5 fruit fly cellular contexts compared by ENCODE assay signal in the genomic region with DNA sequence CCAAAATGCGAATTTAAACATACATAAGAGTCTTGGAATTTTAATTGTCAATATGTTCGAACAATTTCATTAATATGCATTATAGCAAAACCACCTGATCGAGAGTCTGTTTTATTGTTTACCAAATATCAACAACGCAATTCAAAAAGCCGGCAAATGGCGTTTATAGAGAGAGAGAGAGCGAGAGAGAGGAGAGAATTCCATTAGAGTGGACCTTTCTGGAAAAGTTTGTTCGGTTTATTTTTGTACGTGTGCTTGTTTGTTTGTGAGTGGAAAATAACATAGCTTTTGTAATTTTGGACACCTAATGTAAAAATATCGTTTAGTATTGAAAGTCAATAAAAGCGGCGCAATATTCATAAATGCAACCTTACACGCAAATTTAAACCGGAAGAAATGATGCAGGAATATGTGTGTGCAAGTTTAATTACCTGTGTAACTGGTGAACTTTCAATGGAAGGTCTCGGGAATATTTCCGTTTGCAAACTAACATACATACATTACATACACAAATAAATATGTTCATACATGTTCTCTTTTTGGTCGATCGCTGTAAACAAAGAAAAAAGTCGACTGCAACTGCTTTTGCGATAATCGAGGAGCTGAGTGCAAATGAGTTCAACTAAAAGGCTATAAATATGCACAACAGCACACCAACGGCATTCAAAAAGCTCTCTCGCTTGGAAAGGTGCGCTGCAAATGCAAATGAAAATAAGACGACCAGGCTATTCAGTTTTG.
TF ChIP-seq lines count a peak whose summit lies in the region.

A gene (minus strand): TSS at position 588 of the 738 bp plus-strand sequence.

- peak; percentile 55 for TF ChIP-seq CTCF in whole organism, embryonic (GFP tag; optimal IDR thresholded peaks at IDR 0.05; lab: Kevin White, UChicago)

TF ChIP-seq in whole organism, adult, 20 proteins besides CTCF, POLR2A, EP300 and RAD21 (continues in another document):
- TF ChIP-seq cnc (optimal IDR thresholded peaks at IDR 0.05; lab: Kevin White, UChicago), result no peak
- peak; percentile 71 for TF ChIP-seq CG1620 (GFP tag; optimal IDR thresholded peaks at IDR 0.05; lab: Kevin White, UChicago)
- peak; percentile 78 for TF ChIP-seq Mnt (GFP tag; optimal IDR thresholded peaks at IDR 0.05; lab: Kevin White, UChicago)
- peak; percentile 87 for TF ChIP-seq CG14711 (tag; optimal IDR thresholded peaks at IDR 0.05; lab: Kevin White, UChicago)
- peak; percentile 60 for TF ChIP-seq toe (GFP tag; optimal IDR thresholded peaks at IDR 0.05; lab: Kevin White, UChicago)
- peak; percentile 92 for TF ChIP-seq Crg-1 (GFP tag; optimal IDR thresholded peaks at IDR 0.05; lab: Kevin White, UChicago)
- TF ChIP-seq Clk (GFP tag; optimal IDR thresholded peaks at IDR 0.05; lab: Kevin White, UChicago), result peak; percentile 56
- peak; percentile 95 for TF ChIP-seq CG11617 (GFP tag; optimal IDR thresholded peaks at IDR 0.05; lab: Kevin White, UChicago)
- TF ChIP-seq ovo (GFP tag; optimal IDR thresholded peaks at IDR 0.05; lab: Kevin White, UChicago), result peak; percentile 73
- TF ChIP-seq cic (GFP tag; optimal IDR thresholded peaks at IDR 0.05; lab: Kevin White, UChicago), result peak; percentile 87
- peak; percentile 88 for TF ChIP-seq CG33017 (tag; optimal IDR thresholded peaks at IDR 0.05; lab: Kevin White, UChicago)
- peak; percentile 83 for TF ChIP-seq CG7045 (GFP tag; optimal IDR thresholded peaks at IDR 0.05; lab: Kevin White, UChicago)
- peak; percentile 69 for TF ChIP-seq pad (GFP tag; optimal IDR thresholded peaks at IDR 0.05; lab: Kevin White, UChicago)
- TF ChIP-seq tj (GFP tag; optimal IDR thresholded peaks at IDR 0.05; lab: Kevin White, UChicago), result peak; percentile 81
- peak; percentile 96 for TF ChIP-seq kay (GFP tag; lab: Kevin White, UChicago; ENCODE audit: borderline replicate concordance)
- peak; percentile 90 for TF ChIP-seq CG12768 (GFP tag; optimal IDR thresholded peaks at IDR 0.05; lab: Kevin White, UChicago)

TF ChIP-seq in whole organism, embryonic, 481 proteins besides CTCF, POLR2A, EP300 and RAD21 (continues in another document):
- peak; percentile 90 for TF ChIP-seq org-1 (GFP tag; optimal IDR thresholded peaks at IDR 0.05; lab: Kevin White, UChicago)
- peak; percentile 84 for TF ChIP-seq CG6765 (GFP tag; optimal IDR thresholded peaks at IDR 0.05; lab: Kevin White, UChicago)
- peak; percentile 61 for TF ChIP-seq Dip3 (GFP tag; optimal IDR thresholded peaks at IDR 0.05; lab: Kevin White, UChicago)
- peak; percentile 69; the same call in 1 of the 2 replicates for TF ChIP-seq HLH3B (GFP tag; IDR thresholded peaks at IDR 0.05; lab: Robert Waterston, UW)
- no peak for TF ChIP-seq Tbp (GFP tag; optimal IDR thresholded peaks at IDR 0.05; lab: Kevin White, UChicago)
- TF ChIP-seq Deaf1 (tag; optimal IDR thresholded peaks at IDR 0.05; lab: Kevin White, UChicago), result peak; percentile 37
- peak; percentile 76 for TF ChIP-seq pho (GFP tag; optimal IDR thresholded peaks at IDR 0.05; lab: Kevin White, UChicago)
- peak; percentile 76 for TF ChIP-seq tap (tag; optimal IDR thresholded peaks at IDR 0.05; lab: Kevin White, UChicago)
- no peak for TF ChIP-seq TFAM (GFP tag; optimal IDR thresholded peaks at IDR 0.05; lab: Kevin White, UChicago)
- peak; percentile 84 for TF ChIP-seq Meics (GFP tag; optimal IDR thresholded peaks at IDR 0.05; lab: Kevin White, UChicago)
- no peak for TF ChIP-seq ken (GFP tag; IDR thresholded peaks at IDR 0.05; lab: Robert Waterston, UW)
- TF ChIP-seq lilli (GFP tag; optimal IDR thresholded peaks at IDR 0.05; lab: Kevin White, UChicago), result peak; percentile 56
- no peak for TF ChIP-seq Optix (GFP tag; IDR thresholded peaks at IDR 0.05; lab: Robert Waterston, UW)
- TF ChIP-seq HHEX (GFP tag; optimal IDR thresholded peaks at IDR 0.05; lab: Kevin White, UChicago), result peak; percentile 92
- TF ChIP-seq CG1647 (GFP tag; optimal IDR thresholded peaks at IDR 0.05; lab: Kevin White, UChicago), result peak; percentile 75
- TF ChIP-seq Oli (tag; optimal IDR thresholded peaks at IDR 0.05; lab: Kevin White, UChicago), result peak; percentile 65
- no peak for TF ChIP-seq H2.0 (GFP tag; IDR thresholded peaks at IDR 0.05; lab: Robert Waterston, UW)

TF ChIP-seq in whole organism, prepupa, 60 proteins besides CTCF, POLR2A, EP300 and RAD21 (continues in another document):
- TF ChIP-seq CG32006 (GFP tag; optimal IDR thresholded peaks at IDR 0.05; lab: Kevin White, UChicago) (peak; percentile 80), lz (GFP tag; optimal IDR thresholded peaks at IDR 0.05; lab: Kevin White, UChicago) (peak; percentile 74), Eip93F (GFP tag; optimal IDR thresholded peaks at IDR 0.05; lab: Kevin White, UChicago) (peak; percentile 87), fd85E (GFP tag; optimal IDR thresholded peaks at IDR 0.05; lab: Kevin White, UChicago) (peak; percentile 26), CG1621 (tag; optimal IDR thresholded peaks at IDR 0.05; lab: Kevin White, UChicago) (peak; percentile 82), acj6 (GFP tag; optimal IDR thresholded peaks at IDR 0.05; lab: Kevin White, UChicago) (peak; percentile 80), OdsH (GFP tag; optimal IDR thresholded peaks at IDR 0.05; lab: Kevin White, UChicago) (peak; percentile 81), Gug (GFP tag; IDR thresholded peaks at IDR 0.05; lab: Robert Waterston, UW) (peak; percentile 62), CG10669 (GFP tag; optimal IDR thresholded peaks at IDR 0.05; lab: Kevin White, UChicago) (peak; percentile 76), CG11762 (GFP tag; optimal IDR thresholded peaks at IDR 0.05; lab: Kevin White, UChicago; ENCODE audit: insufficient read depth) (peak; percentile 74), Ets96B (tag; optimal IDR thresholded peaks at IDR 0.05; lab: Kevin White, UChicago) (peak; percentile 67), Ets21C (GFP tag; optimal IDR thresholded peaks at IDR 0.05; lab: Kevin White, UChicago) (peak; percentile 51), cyc (GFP tag; optimal IDR thresholded peaks at IDR 0.05; lab: Kevin White, UChicago) (peak; percentile 63), Sox14 (GFP tag; optimal IDR thresholded peaks at IDR 0.05; lab: Kevin White, UChicago) (peak; percentile 85), esn (GFP tag; optimal IDR thresholded peaks at IDR 0.05; lab: Kevin White, UChicago) (peak; percentile 89), CG8632 (GFP tag; optimal IDR thresholded peaks at IDR 0.05; lab: Kevin White, UChicago) (peak; percentile 89), CG4318 (GFP tag; optimal IDR thresholded peaks at IDR 0.05; lab: Kevin White, UChicago) (no peak)

TF ChIP-seq in whole organism, pupa, 21 proteins besides CTCF, POLR2A, EP300 and RAD21 (continues in another document):
- TF ChIP-seq CG8159 (tag; optimal IDR thresholded peaks at IDR 0.05; lab: Kevin White, UChicago), result peak; percentile 99
- TF ChIP-seq D1 (tag; optimal IDR thresholded peaks at IDR 0.05; lab: Kevin White, UChicago), result peak; percentile 68
- no peak for TF ChIP-seq CG10348 (GFP tag; IDR thresholded peaks at IDR 0.05; lab: Robert Waterston, UW)
- peak; percentile 71 for TF ChIP-seq Snoo (tag; optimal IDR thresholded peaks at IDR 0.05; lab: Kevin White, UChicago)
- peak; percentile 65 for TF ChIP-seq gl (tag; optimal IDR thresholded peaks at IDR 0.05; lab: Kevin White, UChicago)
- TF ChIP-seq CG17806 (tag; optimal IDR thresholded peaks at IDR 0.05; lab: Kevin White, UChicago), result peak; percentile 78
- TF ChIP-seq Pif1A (GFP tag; optimal IDR thresholded peaks at IDR 0.05; lab: Kevin White, UChicago), result peak; percentile 90
- TF ChIP-seq fd96Ca (GFP tag; IDR thresholded peaks at IDR 0.05; lab: Robert Waterston, UW), result peak; percentile 81; the same call in 2 of the 3 replicates
- peak; percentile 76 for TF ChIP-seq CG15710 (tag; optimal IDR thresholded peaks at IDR 0.05; lab: Kevin White, UChicago)
- TF ChIP-seq CG9948 (tag; optimal IDR thresholded peaks at IDR 0.05; lab: Kevin White, UChicago), result peak; percentile 60
- peak; percentile 80 for TF ChIP-seq CG32121 (GFP tag; IDR thresholded peaks at IDR 0.05; lab: Robert Waterston, UW)
- TF ChIP-seq CG8301 (tag; optimal IDR thresholded peaks at IDR 0.05; lab: Kevin White, UChicago), result peak; percentile 84
- peak; percentile 90 for TF ChIP-seq CG4496 (GFP tag; IDR thresholded peaks at IDR 0.05; lab: Robert Waterston, UW)
- peak; percentile 63 for TF ChIP-seq CG12605 (GFP tag; IDR thresholded peaks at IDR 0.05; lab: Robert Waterston, UW)
- peak; percentile 9 for TF ChIP-seq CG13204 (GFP tag; optimal IDR thresholded peaks at IDR 0.05; lab: Kevin White, UChicago)
- TF ChIP-seq rn (GFP tag; IDR thresholded peaks at IDR 0.05; lab: Robert Waterston, UW), result 0 out of 2 replicates have a peak, but pooled peaks have one; percentile 21
- TF ChIP-seq Ets98B (GFP tag; IDR thresholded peaks at IDR 0.05; lab: Robert Waterston, UW), result peak; percentile 85
- TF ChIP-seq EcR (GFP tag; optimal IDR thresholded peaks at IDR 0.05; lab: Kevin White, UChicago), result peak; percentile 95

TF ChIP-seq in whole organism, wandering third instar larva, 38 proteins besides CTCF, POLR2A, EP300 and RAD21 (continues in another document):
- no peak for TF ChIP-seq GATAd (GFP tag; optimal IDR thresholded peaks at IDR 0.05; lab: Kevin White, UChicago)
- TF ChIP-seq brk (GFP tag; optimal IDR thresholded peaks at IDR 0.05; lab: Kevin White, UChicago), result peak; percentile 83
- TF ChIP-seq dl (GFP tag; optimal IDR thresholded peaks at IDR 0.05; lab: Kevin White, UChicago; ENCODE audit: insufficient read depth in 1 of 2, partially characterized antibody in 2 of 2), result peak in 1 of 2 experiments; percentile 9
- peak; percentile 94 for TF ChIP-seq Hr83 (GFP tag; optimal IDR thresholded peaks at IDR 0.05; lab: Kevin White, UChicago; ENCODE audit: poor library complexity, severe bottlenecking)
- no peak for TF ChIP-seq tai (GFP tag; optimal IDR thresholded peaks at IDR 0.05; lab: Kevin White, UChicago)
- no peak for TF ChIP-seq N (GFP tag; optimal IDR thresholded peaks at IDR 0.05; lab: Kevin White, UChicago)
- no peak for TF ChIP-seq Vsx2 (GFP tag; optimal IDR thresholded peaks at IDR 0.05; lab: Kevin White, UChicago; ENCODE audit: partially characterized antibody)
- peak; percentile 49 for TF ChIP-seq woc (GFP tag; optimal IDR thresholded peaks at IDR 0.05; lab: Kevin White, UChicago)
- peak; percentile 64 for TF ChIP-seq sv (GFP tag; optimal IDR thresholded peaks at IDR 0.05; lab: Kevin White, UChicago)
- peak; percentile 71 for TF ChIP-seq Dif (GFP tag; optimal IDR thresholded peaks at IDR 0.05; lab: Kevin White, UChicago; ENCODE audit: partially characterized antibody)
- TF ChIP-seq Sp1 (GFP tag; optimal IDR thresholded peaks at IDR 0.05; lab: Kevin White, UChicago), result peak; percentile 86
- peak; percentile 71 for TF ChIP-seq jim (GFP tag; optimal IDR thresholded peaks at IDR 0.05; lab: Kevin White, UChicago)
- TF ChIP-seq CrebA (GFP tag; optimal IDR thresholded peaks at IDR 0.05; lab: Kevin White, UChicago; ENCODE audit: borderline replicate concordance), result no peak
- TF ChIP-seq dmrt93B (GFP tag; optimal IDR thresholded peaks at IDR 0.05; lab: Kevin White, UChicago), result peak; percentile 5
- peak; percentile 85 for TF ChIP-seq Hnf4 (GFP tag; optimal IDR thresholded peaks at IDR 0.05; lab: Kevin White, UChicago)
- peak; percentile 76 for TF ChIP-seq ey (GFP tag; optimal IDR thresholded peaks at IDR 0.05; lab: Kevin White, UChicago)
- no peak for TF ChIP-seq pan (optimal IDR thresholded peaks at IDR 0.05; lab: Kevin White, UChicago)
- peak; percentile 2 for TF ChIP-seq dsf (GFP tag; optimal IDR thresholded peaks at IDR 0.05; lab: Kevin White, UChicago; ENCODE audit: borderline replicate concordance)
